Fruit fly (Drosophila melanogaster) whole organism, embryonic: ENCODE data around the gene nst.

Experiments used
- Atf-2 ChIP-seq: fragments of 200-800 bp; sonication (Bioruptor generic); optimal IDR thresholded peaks from 2 replicates; lab custom pipeline; 2016; ENCODE audit warnings: missing biosample characterization, missing genetic modification characterization
- Atf6 ChIP-seq: fragments of 200-800 bp; sonication (Bioruptor generic); IDR thresholded peaks from 2 replicates; pipeline ENCODE4 v1.3.6; 2022; ENCODE audit warnings: missing biosample characterization, missing genetic modification characterization
- CG10543 ChIP-seq: fragments of 200-800 bp; sonication (Bioruptor generic); optimal IDR thresholded peaks from 3 replicates; lab custom pipeline; 2017; ENCODE audit warnings: missing biosample characterization, mild to moderate bottlenecking, missing genetic modification characterization, moderate library complexity
- CG11504 ChIP-seq: fragments of 200-800 bp; sonication (Bioruptor generic); optimal IDR thresholded peaks from 3 replicates; lab custom pipeline; 2019; ENCODE audit warnings: missing biosample characterization, mild to moderate bottlenecking, missing genetic modification characterization, moderate library complexity
- CG11560 ChIP-seq: fragments of 200-800 bp; sonication (Bioruptor generic); IDR thresholded peaks from 3 replicates; pipeline ENCODE4 v1.3.6; 2022; ENCODE audit warnings: missing biosample characterization, missing genetic modification characterization
- CG12769 ChIP-seq: fragments of 200-800 bp; sonication (Bioruptor generic); optimal IDR thresholded peaks from 2 replicates; lab custom pipeline; 2019; ENCODE audit warnings: missing biosample characterization, mild to moderate bottlenecking, missing genetic modification characterization, moderate library complexity
- CG14014 ChIP-seq: fragments of 200-800 bp; sonication (Bioruptor generic); IDR thresholded peaks from 2 replicates; pipeline ENCODE4 v1.3.6; 2022; ENCODE audit warnings: missing biosample characterization, missing genetic modification characterization
- CG14667 ChIP-seq: fragments of 200-800 bp; sonication (Bioruptor generic); IDR thresholded peaks from 2 replicates; pipeline ENCODE4 v1.3.6; 2022; ENCODE audit warnings: missing biosample characterization, missing genetic modification characterization
- CG15011 ChIP-seq: fragments of 200-800 bp; sonication (Bioruptor generic); optimal IDR thresholded peaks from 3 replicates; lab custom pipeline; 2018; ENCODE audit warnings: missing biosample characterization, mild to moderate bottlenecking, missing genetic modification characterization
- CG15269 ChIP-seq: fragments of 200-800 bp; sonication (Bioruptor generic); optimal IDR thresholded peaks from 2 replicates; lab custom pipeline; 2018; ENCODE audit warnings: missing biosample characterization, mild to moderate bottlenecking, missing genetic modification characterization, moderate library complexity
- CG1602 ChIP-seq: fragments of 200-800 bp; sonication (Bioruptor generic); optimal IDR thresholded peaks from 3 replicates; lab custom pipeline; 2016; ENCODE audit warnings: missing biosample characterization, missing genetic modification characterization
- CG1792 ChIP-seq: fragments of 200-800 bp; sonication (Bioruptor generic); optimal IDR thresholded peaks from 2 replicates; lab custom pipeline; 2016; ENCODE audit warnings: missing biosample characterization, missing genetic modification characterization
- CG30403 ChIP-seq: fragments of 200-800 bp; sonication (Bioruptor generic); optimal IDR thresholded peaks from 3 replicates; lab custom pipeline; 2016; ENCODE audit warnings: missing biosample characterization, missing genetic modification characterization
- CG3065 ChIP-seq: fragments of 200-800 bp; sonication (Bioruptor generic); optimal IDR thresholded peaks from 2 replicates; lab custom pipeline; 2016; ENCODE audit warnings: missing biosample characterization, missing genetic modification characterization
- CG31365 ChIP-seq: fragments of 200-800 bp; sonication (Bioruptor generic); optimal IDR thresholded peaks from 2 replicates; lab custom pipeline; 2018; ENCODE audit warnings: missing biosample characterization, mild to moderate bottlenecking, missing genetic modification characterization
- CG3407 ChIP-seq: fragments of 200-800 bp; sonication (Bioruptor generic); optimal IDR thresholded peaks from 2 replicates; lab custom pipeline; 2018; ENCODE audit warnings: missing biosample characterization, mild to moderate bottlenecking, missing genetic modification characterization
- CG4360 ChIP-seq: fragments of 200-800 bp; sonication (Bioruptor generic); IDR thresholded peaks from 2 replicates; pipeline ENCODE4 v1.3.6; 2022; ENCODE audit warnings: missing biosample characterization, missing genetic modification characterization
- CG6813 ChIP-seq: fragments of 200-800 bp; sonication (Bioruptor generic); optimal IDR thresholded peaks from 2 replicates; lab custom pipeline; 2017; ENCODE audit warnings: missing biosample characterization, missing genetic modification characterization, mild to moderate bottlenecking, moderate library complexity, missing genetic modification reagents
- CG9437 ChIP-seq: fragments of 200-800 bp; sonication (Bioruptor generic); optimal IDR thresholded peaks from 2 replicates; lab custom pipeline; 2018; ENCODE audit warnings: missing biosample characterization, mild to moderate bottlenecking, missing genetic modification characterization
- CG9727 ChIP-seq: fragments of 200-800 bp; sonication (Bioruptor generic); optimal IDR thresholded peaks from 3 replicates; lab custom pipeline; 2017; ENCODE audit warnings: missing biosample characterization, mild to moderate bottlenecking, missing genetic modification characterization
- D19A ChIP-seq: fragments of 200-800 bp; optimal IDR thresholded peaks from 3 replicates; lab custom pipeline; 2019; ENCODE audit warnings: missing biosample characterization, mild to moderate bottlenecking, missing genetic modification characterization, moderate library complexity
- Dek ChIP-seq: fragments of 200-800 bp; sonication (Bioruptor generic); optimal IDR thresholded peaks from 3 replicates; lab custom pipeline; 2019; ENCODE audit warnings: missing biosample characterization, mild to moderate bottlenecking, missing genetic modification characterization, moderate library complexity
- ERR ChIP-seq: fragments of 200-800 bp; sonication (Bioruptor generic); optimal IDR thresholded peaks from 2 replicates; lab custom pipeline; 2016; ENCODE audit warnings: missing biosample characterization, missing genetic modification characterization
- Fer2 ChIP-seq: fragments of 200-800 bp; sonication (Bioruptor generic); optimal IDR thresholded peaks from 2 replicates; lab custom pipeline; 2018; ENCODE audit warnings: missing biosample characterization, mild to moderate bottlenecking, missing genetic modification characterization, moderate library complexity
- HLH4C ChIP-seq: fragments of 200-800 bp; sonication (Bioruptor generic); IDR thresholded peaks from 3 replicates; pipeline ENCODE4 v1.3.6; 2022; ENCODE audit warnings: missing biosample characterization, missing genetic modification characterization; ENCODE audit not compliant: partially characterized antibody
- Hmx ChIP-seq: fragments of 200-800 bp; sonication (Bioruptor generic); optimal IDR thresholded peaks from 2 replicates; lab custom pipeline; 2016; ENCODE audit warnings: missing biosample characterization, missing genetic modification characterization
- Lim3 ChIP-seq: fragments of 200-800 bp; sonication (Bioruptor generic); IDR thresholded peaks from 2 replicates; pipeline ENCODE4 v1.3.6; 2022; ENCODE audit warnings: missing biosample characterization, missing genetic modification characterization
- NC2β ChIP-seq: fragments of 200-800 bp; sonication (Bioruptor generic); optimal IDR thresholded peaks from 2 replicates; lab custom pipeline; 2016; ENCODE audit warnings: missing biosample characterization, missing genetic modification characterization
- Neu2 ChIP-seq: fragments of 200-800 bp; sonication (Bioruptor generic); optimal IDR thresholded peaks from 3 replicates; lab custom pipeline; 2016; ENCODE audit warnings: missing biosample characterization, missing genetic modification characterization, borderline replicate concordance
- Oaz ChIP-seq: fragments of 200-800 bp; sonication (Bioruptor generic); IDR thresholded peaks from 2 replicates; pipeline ENCODE4 v1.3.6; 2022; ENCODE audit warnings: missing biosample characterization, missing genetic modification characterization
- Ravus ChIP-seq: fragments of 200-800 bp; sonication (Bioruptor generic); IDR thresholded peaks from 2 replicates; pipeline ENCODE4 v1.3.6; 2022; ENCODE audit warnings: missing biosample characterization, missing genetic modification characterization
- Sin3A ChIP-seq: fragments of >200 bp; optimal IDR thresholded peaks from 2 replicates; lab custom pipeline; 2018
- Ssrp ChIP-seq: fragments of 200-800 bp; sonication (Bioruptor generic); optimal IDR thresholded peaks from 2 replicates; lab custom pipeline; 2018; ENCODE audit warnings: missing biosample characterization, mild to moderate bottlenecking, missing genetic modification characterization, moderate library complexity
- Tbp ChIP-seq: fragments of >200 bp; optimal IDR thresholded peaks from 2 replicates; lab custom pipeline; 2018; ENCODE audit warnings: missing biosample characterization, missing genetic modification characterization
- aop ChIP-seq: fragments of 200-800 bp; sonication (Bioruptor generic); IDR thresholded peaks from 2 replicates; pipeline ENCODE4 v1.3.6; 2022; ENCODE audit warnings: missing biosample characterization, missing genetic modification characterization
- bigmax ChIP-seq: fragments of 200-800 bp; sonication (Bioruptor generic); optimal IDR thresholded peaks from 2 replicates; lab custom pipeline; 2018; ENCODE audit warnings: missing biosample characterization, mild to moderate bottlenecking, missing genetic modification characterization
- cad ChIP-seq: fragments of >200 bp; optimal IDR thresholded peaks from 2 replicates; lab custom pipeline; 2017; ENCODE audit warnings: missing biosample characterization, missing genetic modification characterization
- crp ChIP-seq, 2 experiments: fragments of 200-800 bp; sonication (Bioruptor generic); optimal IDR thresholded peaks; 2 replicates in 1 of 2; 3 replicates in 1 of 2; lab custom pipeline; 2017; ENCODE audit warnings: missing biosample characterization in 2 of 2, missing genetic modification characterization in 2 of 2, mild to moderate bottlenecking in 1 of 2, moderate library complexity in 1 of 2
- gsb-n ChIP-seq: fragments of 200-800 bp; sonication (Bioruptor generic); optimal IDR thresholded peaks from 3 replicates; lab custom pipeline; 2018; ENCODE audit warnings: missing biosample characterization, mild to moderate bottlenecking, missing genetic modification characterization
- gt ChIP-seq: fragments of 200-800 bp; sonication (Bioruptor generic); IDR thresholded peaks from 2 replicates; pipeline ENCODE4 v1.3.6; 2022; ENCODE audit warnings: missing biosample characterization, missing genetic modification characterization
- h ChIP-seq: fragments of >200 bp; optimal IDR thresholded peaks from 2 replicates; lab custom pipeline; 2017
- hbn ChIP-seq: fragments of 200-800 bp; sonication (Bioruptor generic); IDR thresholded peaks from 2 replicates; pipeline ENCODE4 v1.3.6; 2022; ENCODE audit warnings: missing biosample characterization, missing genetic modification characterization; ENCODE audit not compliant: partially characterized antibody
- klu ChIP-seq: fragments of 200-800 bp; sonication (Bioruptor generic); IDR thresholded peaks from 2 replicates; pipeline ENCODE4 v1.3.6; 2022; ENCODE audit warnings: missing biosample characterization, missing genetic modification characterization
- lab ChIP-seq: fragments of 200-800 bp; sonication (Bioruptor generic); optimal IDR thresholded peaks from 3 replicates; lab custom pipeline; 2017; ENCODE audit warnings: missing biosample characterization, missing genetic modification characterization, mild to moderate bottlenecking, moderate library complexity, missing genetic modification reagents
- pfk ChIP-seq: fragments of 200-800 bp; sonication (Bioruptor generic); optimal IDR thresholded peaks from 2 replicates; lab custom pipeline; 2018; ENCODE audit warnings: missing biosample characterization, mild to moderate bottlenecking, missing genetic modification characterization, moderate library complexity
- pnt ChIP-seq: fragments of 200-800 bp; sonication (Bioruptor generic); optimal IDR thresholded peaks from 3 replicates; lab custom pipeline; 2016; ENCODE audit warnings: missing biosample characterization, missing genetic modification characterization
- rib ChIP-seq: fragments of 200-800 bp; sonication (Bioruptor generic); IDR thresholded peaks from 2 replicates; pipeline ENCODE4 v1.3.6; 2022; ENCODE audit warnings: missing biosample characterization, missing genetic modification characterization
- tgo ChIP-seq: fragments of 200-800 bp; sonication (Bioruptor generic); IDR thresholded peaks from 3 replicates; pipeline ENCODE4 v1.3.6; 2022; ENCODE audit warnings: missing biosample characterization, missing genetic modification characterization
- vfl ChIP-seq: fragments of 200-800 bp; sonication (Bioruptor generic); optimal IDR thresholded peaks from 2 replicates; lab custom pipeline; 2016; ENCODE audit warnings: missing biosample characterization, missing genetic modification characterization
- wor ChIP-seq: fragments of 200-800 bp; sonication (Bioruptor generic); IDR thresholded peaks from 2 replicates; pipeline ENCODE4 v1.3.6; 2022; ENCODE audit warnings: missing biosample characterization, missing genetic modification characterization

Gene nst

DNA sequence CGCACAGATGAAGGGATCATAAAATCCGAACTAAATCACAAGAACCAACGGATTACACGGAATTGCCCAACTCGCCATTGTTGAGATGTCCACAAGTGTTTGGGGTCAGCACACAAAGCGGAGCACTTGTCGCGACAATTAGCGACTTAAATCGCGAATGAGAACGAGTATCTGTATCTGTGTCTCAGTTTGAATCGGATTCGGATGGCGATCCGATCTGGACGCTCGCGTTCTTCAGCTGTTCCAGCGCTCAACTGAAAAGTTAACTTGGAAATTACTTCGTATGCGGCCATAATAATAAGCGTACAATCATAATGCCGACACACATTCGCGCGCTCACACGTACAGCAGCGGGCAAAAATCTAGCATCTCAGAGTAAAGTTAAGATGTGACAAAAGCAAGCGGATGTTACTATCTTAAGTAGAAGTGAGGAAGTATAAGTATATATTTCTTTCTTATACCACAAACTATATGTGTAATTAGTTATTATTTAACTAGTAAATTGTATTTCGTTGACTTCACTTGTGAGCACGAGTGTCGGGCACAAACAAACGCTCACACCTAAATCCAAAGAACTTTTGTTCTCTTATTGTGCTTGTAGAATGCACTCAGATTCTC is 39.4 kb downstream of the nst start, which contains the start of gene CG10660 (continued):
- TF ChIP-seq Fer2 (tag; lab: Kevin White, UChicago): no peak
- TF ChIP-seq CG9727 (GFP tag; lab: Kevin White, UChicago): peak; percentile 84
- peak; percentile 86 for TF ChIP-seq wor (GFP tag; lab: Robert Waterston, UW)
- peak; percentile 86 for TF ChIP-seq Dek
- no peak for TF ChIP-seq h (lab: Kevin White, UChicago)
- no peak for TF ChIP-seq HLH4C
- peak; percentile 90 for TF ChIP-seq CG12769 (tag; lab: Kevin White, UChicago)
- TF ChIP-seq D19A: peak; percentile 87
- TF ChIP-seq CG11560 (tag; lab: Robert Waterston, UW): 0 out of 3 replicates have a peak, but pooled peaks have one; percentile 43
- peak; percentile 93 for TF ChIP-seq CG11504 (tag; lab: Kevin White, UChicago)
- TF ChIP-seq CG31365 (tag; lab: Kevin White, UChicago): peak; percentile 64
- peak; percentile 91 for TF ChIP-seq CG15269 (tag; lab: Kevin White, UChicago)
- peak; percentile 82 for TF ChIP-seq CG3407 (GFP tag; lab: Kevin White, UChicago)
- no peak for TF ChIP-seq bigmax
- peak; percentile 85 for TF ChIP-seq Ssrp
- peak; percentile 10 for TF ChIP-seq ERR (GFP tag; lab: Kevin White, UChicago)
- TF ChIP-seq vfl: peak; percentile 11
- TF ChIP-seq CG3065 (GFP tag; lab: Kevin White, UChicago): peak; percentile 55
- no peak for TF ChIP-seq Neu2 (GFP tag; lab: Kevin White, UChicago)
- TF ChIP-seq klu: peak; percentile 23; the same call in 1 of the 2 replicates
- no peak for TF ChIP-seq Sin3A (lab: Kevin White, UChicago)
- TF ChIP-seq Atf6 (GFP tag; lab: Robert Waterston, UW): peak; percentile 86
- TF ChIP-seq Atf-2 (GFP tag; lab: Kevin White, UChicago): peak; percentile 53
- TF ChIP-seq gt (GFP tag; lab: Robert Waterston, UW): no peak
- TF ChIP-seq CG15011 (GFP tag; lab: Kevin White, UChicago): peak; percentile 79
- TF ChIP-seq CG10543: peak; percentile 36
- TF ChIP-seq CG1602: peak; percentile 86
- peak; percentile 91 for TF ChIP-seq lab
- TF ChIP-seq hbn: no peak
- peak; percentile 78 for TF ChIP-seq CG6813
- TF ChIP-seq CG4360 (GFP tag; lab: Robert Waterston, UW): 0 out of 2 replicates have a peak, but pooled peaks have one; percentile 42
- peak; percentile 40 for TF ChIP-seq CG1792 (GFP tag; lab: Kevin White, UChicago)
- TF ChIP-seq CG30403 (GFP tag; lab: Kevin White, UChicago): peak; percentile 88
- peak; percentile 60 for TF ChIP-seq pnt (GFP tag; lab: Kevin White, UChicago)
- TF ChIP-seq rib (GFP tag; lab: Robert Waterston, UW): 0 out of 2 replicates have a peak, but pooled peaks have one; percentile 16
- TF ChIP-seq CG14014 (GFP tag; lab: Robert Waterston, UW): peak; percentile 84
- peak; percentile 67 for TF ChIP-seq NC2β (GFP tag; lab: Kevin White, UChicago)
- no peak for TF ChIP-seq cad (GFP tag; lab: Kevin White, UChicago)
- TF ChIP-seq gsb-n (tag; lab: Kevin White, UChicago): peak; percentile 93
- TF ChIP-seq pfk (GFP tag; lab: Kevin White, UChicago): no peak
- 0 out of 2 replicates have a peak, but pooled peaks have one; percentile 11 for TF ChIP-seq Lim3 (GFP tag; lab: Robert Waterston, UW)
- peak; percentile 54 for TF ChIP-seq Ravus (GFP tag; lab: Robert Waterston, UW)
- peak; percentile 80 for TF ChIP-seq tgo (GFP tag; lab: Robert Waterston, UW)
- 0 out of 2 replicates have a peak, but pooled peaks have one; percentile 39 for TF ChIP-seq aop (GFP tag; lab: Robert Waterston, UW)
- TF ChIP-seq CG9437 (GFP tag; lab: Kevin White, UChicago): peak; percentile 77
- peak; percentile 1 for TF ChIP-seq Hmx (GFP tag; lab: Kevin White, UChicago)
- no peak for TF ChIP-seq Tbp (GFP tag; lab: Kevin White, UChicago)
- peak; percentile 76 for TF ChIP-seq Oaz
- peak in 1 of 2 experiments; percentile 15 for TF ChIP-seq crp (GFP tag; optimal IDR thresholded peaks at IDR 0.05; lab: Kevin White, UChicago)
- TF ChIP-seq CG14667 (GFP tag; lab: Robert Waterston, UW): 0 out of 2 replicates have a peak, but pooled peaks have one; percentile 29
